Fruit fly (Drosophila melanogaster): ENCODE results near the gene Or67d.

dm6 chr3L:10249836-10250235 is 23.2 kb upstream of the Or67d start:
- TF ChIP-seq Sp1 (GFP tag; optimal IDR thresholded peaks at IDR 0.05): no peak
- no peak for TF ChIP-seq sv (GFP tag; optimal IDR thresholded peaks at IDR 0.05)
- TF ChIP-seq CG9705 (GFP tag; optimal IDR thresholded peaks at IDR 0.05): no peak
- no peak for TF ChIP-seq psq (GFP tag; optimal IDR thresholded peaks at IDR 0.05)
